Worm (Caenorhabditis elegans) whole organism, L4/young adult: ENCODE measurements around the gene smk-1.

Experiments
- W03F9.2 ChIP-seq: fragments of 150-350 bp; optimal IDR thresholded peaks from 2 replicates; lab custom pipeline; 2014; ENCODE audit warnings: missing biosample characterization, missing genetic modification characterization
- dao-5 ChIP-seq: sonication (generic microtip); optimal IDR thresholded peaks from 2 replicates; lab custom pipeline; 2016; ENCODE audit warnings: missing genotype, missing genetic modification characterization, moderate library complexity, missing compliant biosample characterization
- him-1 ChIP-seq: sonication (generic microtip); optimal IDR thresholded peaks from 2 replicates; lab custom pipeline; 2016; ENCODE audit warnings: missing genotype, missing genetic modification reagents, missing genetic modification characterization, missing compliant biosample characterization

ce11 chrV:8626406-8626805 is 18.8 kb downstream of the smk-1 start:
- TF ChIP-seq him-1 (tag; lab: Kevin White, UChicago) (no peak), dao-5 (tag; lab: Kevin White, UChicago) (no peak), W03F9.2 (no peak)
